Fruit fly (Drosophila melanogaster): ENCODE data around the gene CG5854.

Gene CG5854

DNA sequence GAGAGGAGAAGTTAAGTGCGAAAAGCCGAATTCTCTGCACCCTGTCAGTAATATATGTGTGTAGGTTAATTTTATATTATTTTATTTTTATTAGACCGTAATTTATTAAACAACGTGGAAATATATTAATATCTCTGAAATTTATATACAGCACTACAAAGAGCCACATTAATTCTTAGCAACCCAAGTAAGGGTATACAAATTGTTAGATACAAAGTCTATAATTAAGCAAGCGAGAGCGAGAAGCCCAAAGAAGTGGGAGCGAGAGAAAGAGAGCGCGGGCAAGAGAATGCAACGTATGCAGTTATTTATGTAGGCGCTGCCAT lies 46.7 kb upstream of the CG5854 start (continued):
- TF ChIP-seq ssp (GFP tag; IDR thresholded peaks at IDR 0.05) (peak; percentile 89), Dek (tag; optimal IDR thresholded peaks at IDR 0.05) (peak; percentile 84), CG10959 (GFP tag; IDR thresholded peaks at IDR 0.05) (peak; percentile 97), kay (GFP tag; optimal IDR thresholded peaks at IDR 0.05) (peak; percentile 76), Gsc (GFP tag; IDR thresholded peaks at IDR 0.05) (peak; percentile 82), lola (GFP tag; optimal IDR thresholded peaks at IDR 0.05) (peak in 1 of 3 experiments; percentile 98), lilli (GFP tag; optimal IDR thresholded peaks at IDR 0.05) (peak; percentile 79), CG30403 (GFP tag; optimal IDR thresholded peaks at IDR 0.05) (peak; percentile 89), CG31388 (GFP tag; optimal IDR thresholded peaks at IDR 0.05) (peak; percentile 79), Optix (GFP tag; IDR thresholded peaks at IDR 0.05) (peak; percentile 72; the same call in 2 of the 3 replicates), Dad (GFP tag; optimal IDR thresholded peaks at IDR 0.05) (no peak), CG13894 (tag; optimal IDR thresholded peaks at IDR 0.05) (peak; percentile 38), CG3281 (GFP tag; optimal IDR thresholded peaks at IDR 0.05) (peak; percentile 72), gce (GFP tag; IDR thresholded peaks at IDR 0.05) (peak; percentile 78), ATbp (GFP tag; optimal IDR thresholded peaks at IDR 0.05) (peak; percentile 90), trh (GFP tag; optimal IDR thresholded peaks at IDR 0.05) (peak; percentile 86), C15 (GFP tag; IDR thresholded peaks at IDR 0.05) (peak; percentile 75; the same call in 1 of the 3 replicates), so (GFP tag; IDR thresholded peaks at IDR 0.05) (peak; percentile 92), CG33557 (GFP tag; optimal IDR thresholded peaks at IDR 0.05) (peak; percentile 97), gt (GFP tag; IDR thresholded peaks at IDR 0.05) (peak; percentile 82), tll (GFP tag; optimal IDR thresholded peaks at IDR 0.05) (peak in 1 of 2 experiments; percentile 58), CG2202 (tag; optimal IDR thresholded peaks at IDR 0.05) (peak; percentile 96), Hr51 (GFP tag; optimal IDR thresholded peaks at IDR 0.05) (peak; percentile 61 to 88), Rfx (GFP tag; IDR thresholded peaks at IDR 0.05) (peak; percentile 83), Chrac-16 (GFP tag; optimal IDR thresholded peaks at IDR 0.05) (peak; percentile 92), Oaz (GFP tag; IDR thresholded peaks at IDR 0.05) (0 out of 2 replicates have a peak, but pooled peaks have one; percentile 14), ham (GFP tag; IDR thresholded peaks at IDR 0.05) (no peak), CG7786 (GFP tag; optimal IDR thresholded peaks at IDR 0.05) (no peak), CG12155 (GFP tag; optimal IDR thresholded peaks at IDR 0.05) (peak; percentile 75), bigmax (GFP tag; optimal IDR thresholded peaks at IDR 0.05) (no peak), BtbVII (GFP tag; optimal IDR thresholded peaks at IDR 0.05) (peak; percentile 71), lov (optimal IDR thresholded peaks at IDR 0.05) (no peak), lov (GFP tag; IDR thresholded peaks at IDR 0.05) (peak; percentile 96), CG43689 (GFP tag; IDR thresholded peaks at IDR 0.05) (0 out of 2 replicates have a peak, but pooled peaks have one; percentile 41), en (GFP tag; optimal IDR thresholded peaks at IDR 0.05) (no peak), CG7372 (GFP tag; IDR thresholded peaks at IDR 0.05) (peak; percentile 87), gsb (GFP tag; IDR thresholded peaks at IDR 0.05) (peak; percentile 72), Mes4 (GFP tag; optimal IDR thresholded peaks at IDR 0.05) (peak; percentile 3), CG10979 (tag; optimal IDR thresholded peaks at IDR 0.05) (peak; percentile 99), Eip74EF (GFP tag; optimal IDR thresholded peaks at IDR 0.05) (peak in 1 of 2 experiments; percentile 94), kni (GFP tag; optimal IDR thresholded peaks at IDR 0.05) (no peak), CG18476 (GFP tag; optimal IDR thresholded peaks at IDR 0.05) (peak; percentile 89), wdn (GFP tag; IDR thresholded peaks at IDR 0.05) (peak; percentile 76), CG17385 (GFP tag; optimal IDR thresholded peaks at IDR 0.05) (peak; percentile 88), CG3847 (GFP tag; IDR thresholded peaks at IDR 0.05) (peak; percentile 88), CG1529 (GFP tag; optimal IDR thresholded peaks at IDR 0.05) (peak; percentile 94), CG4730 (GFP tag; IDR thresholded peaks at IDR 0.05) (peak; percentile 89), TFAM (GFP tag; optimal IDR thresholded peaks at IDR 0.05) (peak; percentile 76), gem (tag; optimal IDR thresholded peaks at IDR 0.05) (peak; percentile 98), B-H2 (GFP tag; optimal IDR thresholded peaks at IDR 0.05) (no peak), amos (GFP tag; IDR thresholded peaks at IDR 0.05; ENCODE audit: partially characterized antibody) (no peak)
